Fruit fly (Drosophila melanogaster) Kc167 (cell line): Measurements from ENCODE around the gene yellow-e2.

Source experiments
- Sin3A ChIP-seq: fragments of >200 bp; optimal IDR thresholded peaks from 2 replicates; lab custom pipeline; 2018; ENCODE audit warnings: missing external identifiers
- h ChIP-seq: fragments of >200 bp; optimal IDR thresholded peaks from 3 replicates; lab custom pipeline; 2018; ENCODE audit warnings: missing external identifiers
- insv ChIP-seq: fragments of >200 bp; optimal IDR thresholded peaks from 3 replicates; lab custom pipeline; 2018; ENCODE audit warnings: missing external identifiers
- psq ChIP-seq: fragments of >200 bp; optimal IDR thresholded peaks from 2 replicates; lab custom pipeline; 2017; ENCODE audit warnings: missing external identifiers
- ttk ChIP-seq: sonication (Bioruptor generic); optimal IDR thresholded peaks from 2 replicates; lab custom pipeline; 2017; ENCODE audit warnings: missing external identifiers

dm6 chr3R:13406898-13407297 is at the start of gene yellow-e2:
- TF ChIP-seq insv (lab: Kevin White, UChicago) (no peak), h (lab: Kevin White, UChicago) (no peak), Sin3A (lab: Kevin White, UChicago) (no peak), ttk (lab: Kevin White, UChicago) (no peak), psq (no peak)
